Worm (Caenorhabditis elegans): ENCODE data around the gene Y54G2A.77.

Y54G2A.77 gene

ce11 chrIV:2753541-2753940 is 8.9 kb upstream of the Y54G2A.77 start:
- TF ChIP-seq him-1 (tag; optimal IDR thresholded peaks at IDR 0.05) = no peak

ce11 chrIV:2758079-2758478 is 4.4 kb upstream of the Y54G2A.77 start:
- no peak for TF ChIP-seq dao-5 (tag; optimal IDR thresholded peaks at IDR 0.05)
- TF ChIP-seq him-1 (tag; optimal IDR thresholded peaks at IDR 0.05) = no peak
- no peak for TF ChIP-seq W03F9.2 (tag; optimal IDR thresholded peaks at IDR 0.05)

ce11 chrIV:2759163-2759562 is 3.3 kb upstream of the Y54G2A.77 start, which contains the start of gene Y54G2A.38:
Gene Y54G2A.38 (plus strand): TSS chrIV:2759463.
- TF ChIP-seq W03F9.2 (tag; optimal IDR thresholded peaks at IDR 0.05) = no peak
- no peak for TF ChIP-seq him-1 (tag; optimal IDR thresholded peaks at IDR 0.05)
- TF ChIP-seq dao-5 (tag; optimal IDR thresholded peaks at IDR 0.05) = no peak

ce11 chrIV:2761477-2761876 is 1.0 kb upstream of the Y54G2A.77 start:
- TF ChIP-seq him-1 (tag; optimal IDR thresholded peaks at IDR 0.05) (no peak), dao-5 (tag; optimal IDR thresholded peaks at IDR 0.05) (no peak), W03F9.2 (tag; optimal IDR thresholded peaks at IDR 0.05) (no peak)

ce11 chrIV:2764160-2764559 is 1.7 kb downstream of the Y54G2A.77 start:
- no peak for TF ChIP-seq dao-5 (tag; optimal IDR thresholded peaks at IDR 0.05)
- TF ChIP-seq W03F9.2 (tag; optimal IDR thresholded peaks at IDR 0.05) = no peak
- TF ChIP-seq him-1 (tag; optimal IDR thresholded peaks at IDR 0.05) = no peak

- TF ChIP-seq him-1 (tag; optimal IDR thresholded peaks at IDR 0.05) (no peak), W03F9.2 (tag; optimal IDR thresholded peaks at IDR 0.05) (no peak), dao-5 (tag; optimal IDR thresholded peaks at IDR 0.05) (no peak)
Observed at ce11 chrIV:2765048-2765708, 2.7 kb downstream of the Y54G2A.77 start.

- TF ChIP-seq W03F9.2 (tag; optimal IDR thresholded peaks at IDR 0.05) (no peak), dao-5 (tag; optimal IDR thresholded peaks at IDR 0.05) (no peak), him-1 (tag; optimal IDR thresholded peaks at IDR 0.05) (no peak)
Observed at ce11 chrIV:2770067-2770466, 7.6 kb downstream of the Y54G2A.77 start.

ce11 chrIV:2770835-2771234 is 8.4 kb downstream of the Y54G2A.77 start:
- TF ChIP-seq him-1 (tag; optimal IDR thresholded peaks at IDR 0.05) (no peak), W03F9.2 (tag; optimal IDR thresholded peaks at IDR 0.05) (no peak), dao-5 (tag; optimal IDR thresholded peaks at IDR 0.05) (no peak)

- TF ChIP-seq him-1 (tag; optimal IDR thresholded peaks at IDR 0.05) (no peak), W03F9.2 (tag; optimal IDR thresholded peaks at IDR 0.05) (no peak), dao-5 (tag; optimal IDR thresholded peaks at IDR 0.05) (no peak)
Observed at ce11 chrIV:2771692-2772091, 9.2 kb downstream of the Y54G2A.77 start, which contains the start of gene Y54G2A.11. Gene Y54G2A.11 (minus strand): TSS chrIV:2771792.

ce11 chrIV:2772209-2772851 is 9.8 kb downstream of the Y54G2A.77 start:
- TF ChIP-seq him-1 (tag; optimal IDR thresholded peaks at IDR 0.05) (no peak), dao-5 (tag; optimal IDR thresholded peaks at IDR 0.05) (no peak), W03F9.2 (tag; optimal IDR thresholded peaks at IDR 0.05) (no peak)

- TF ChIP-seq him-1 (tag; optimal IDR thresholded peaks at IDR 0.05) (no peak), dao-5 (tag; optimal IDR thresholded peaks at IDR 0.05) (no peak), W03F9.2 (tag; optimal IDR thresholded peaks at IDR 0.05) (no peak)
Observed at ce11 chrIV:2773382-2773979, 11.0 kb downstream of the Y54G2A.77 start.

- TF ChIP-seq him-1 (tag; optimal IDR thresholded peaks at IDR 0.05) = no peak
- TF ChIP-seq W03F9.2 (tag; optimal IDR thresholded peaks at IDR 0.05) = peak; percentile 43
Observed at ce11 chrIV:2774500-2774899, 12.0 kb downstream of the Y54G2A.77 start.

- TF ChIP-seq dao-5 (tag; optimal IDR thresholded peaks at IDR 0.05) (no peak), him-1 (tag; optimal IDR thresholded peaks at IDR 0.05) (no peak), W03F9.2 (tag; optimal IDR thresholded peaks at IDR 0.05) (no peak)
Observed at ce11 chrIV:2775992-2776630, 13.6 kb downstream of the Y54G2A.77 start.

ce11 chrIV:2776733-2777132 is 14.3 kb downstream of the Y54G2A.77 start:
- TF ChIP-seq him-1 (tag; optimal IDR thresholded peaks at IDR 0.05) = no peak
- no peak for TF ChIP-seq dao-5 (tag; optimal IDR thresholded peaks at IDR 0.05)
- TF ChIP-seq W03F9.2 (tag; optimal IDR thresholded peaks at IDR 0.05) = no peak

Measured in whole organism, L4/young adult.